Worm (Caenorhabditis elegans): Measurements from ENCODE around the gene fbxb-96.

fbxb-96 gene

ce11 chrII:1819944-1820570, 30.1 kb downstream of the fbxb-96 start, which contains the start of gene fbxc-19 (continued):
- no peak for TF ChIP-seq C04F5.9 (tag; optimal IDR thresholded peaks at IDR 0.05)
- no peak for TF ChIP-seq ceh-88 (GFP tag; IDR thresholded peaks at IDR 0.05)
- TF ChIP-seq lin-14 (GFP tag; optimal IDR thresholded peaks at IDR 0.05): peak; percentile 73
- TF ChIP-seq skn-1 (tag; optimal IDR thresholded peaks at IDR 0.05): peak; percentile 91
- peak; percentile 60 for TF ChIP-seq nhr-20 (tag; optimal IDR thresholded peaks at IDR 0.05)
- no peak for TF ChIP-seq alr-1 (tag; optimal IDR thresholded peaks at IDR 0.05; ENCODE audit: borderline replicate concordance)
- peak; percentile 58 for TF ChIP-seq rnt-1 (tag; optimal IDR thresholded peaks at IDR 0.05)
- peak; percentile 77 to 78 for TF ChIP-seq efl-1 (optimal IDR thresholded peaks at IDR 0.05)
- peak; percentile 63 to 94 for TF ChIP-seq efl-1 (GFP tag; optimal IDR thresholded peaks at IDR 0.05 in 1 of 2)
- no peak for TF ChIP-seq Y116A8C.19 (tag; optimal IDR thresholded peaks at IDR 0.05; ENCODE audit: borderline replicate concordance)
- peak; percentile 38 for TF ChIP-seq lir-3 (tag; optimal IDR thresholded peaks at IDR 0.05; ENCODE audit: poor library complexity)
- peak; percentile 35 for TF ChIP-seq fos-1 (tag; optimal IDR thresholded peaks at IDR 0.05)
- no peak for TF ChIP-seq efl-3 (GFP tag; optimal IDR thresholded peaks at IDR 0.05)
- peak; percentile 40 for TF ChIP-seq lin-13 (GFP tag; optimal IDR thresholded peaks at IDR 0.05)
- peak; percentile 38 for TF ChIP-seq nhr-77 (tag; optimal IDR thresholded peaks at IDR 0.05)
- no peak for TF ChIP-seq grh-1 (GFP tag; IDR thresholded peaks at IDR 0.05)
- TF ChIP-seq lsy-2 (tag; optimal IDR thresholded peaks at IDR 0.05): peak; percentile 67 to 79
- TF ChIP-seq ztf-4 (tag; optimal IDR thresholded peaks at IDR 0.05): no peak
- TF ChIP-seq nhr-76 (tag; optimal IDR thresholded peaks at IDR 0.05): no peak
- TF ChIP-seq unc-86 (tag; optimal IDR thresholded peaks at IDR 0.05): no peak
- no peak for TF ChIP-seq C34B4.2 (tag; optimal IDR thresholded peaks at IDR 0.05)
- TF ChIP-seq unc-98 (GFP tag; IDR thresholded peaks at IDR 0.05): no peak
- TF ChIP-seq lin-35 (GFP tag; optimal IDR thresholded peaks at IDR 0.05): peak; percentile 47 to 82
- no peak for TF ChIP-seq zag-1 (tag; optimal IDR thresholded peaks at IDR 0.05)
- TF ChIP-seq sup-37 (GFP tag; optimal IDR thresholded peaks at IDR 0.05): no peak
- TF ChIP-seq ceh-63 (GFP tag; optimal IDR thresholded peaks at IDR 0.05): no peak
- TF ChIP-seq nhr-12 (tag; optimal IDR thresholded peaks at IDR 0.05): no peak
- no peak for TF ChIP-seq aha-1 (tag; optimal IDR thresholded peaks at IDR 0.05)
- TF ChIP-seq nhr-47 (tag; optimal IDR thresholded peaks at IDR 0.05): peak; percentile 59
- peak; percentile 81 for TF ChIP-seq tlp-1 (tag; optimal IDR thresholded peaks at IDR 0.05)
- TF ChIP-seq ceh-82 (tag; optimal IDR thresholded peaks at IDR 0.05): peak; percentile 7 to 59 (median 30)
- no peak for TF ChIP-seq unc-130 (tag; optimal IDR thresholded peaks at IDR 0.05)

DNA sequence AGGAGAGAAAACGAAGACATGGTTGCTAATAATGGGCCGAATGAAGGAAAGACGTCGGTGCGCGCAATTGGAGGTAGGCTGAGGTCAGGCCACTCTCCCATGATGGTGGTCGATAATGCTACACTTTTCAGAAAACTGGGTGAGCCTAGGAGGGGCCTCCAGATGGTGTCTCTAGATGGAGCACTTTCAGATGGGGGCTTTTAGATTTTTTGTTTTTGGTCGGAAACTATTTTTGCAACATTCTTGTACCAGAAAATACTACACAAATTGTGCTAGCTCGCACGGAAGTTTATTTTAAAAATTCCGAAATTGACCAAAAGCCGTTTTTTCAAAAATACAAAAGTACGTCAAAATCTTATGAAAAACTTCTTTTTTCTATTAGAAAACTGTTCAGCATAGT, 31.9 kb downstream of the fbxb-96 start, which contains the start of gene fbxb-10:
Gene fbxb-10 (minus strand): TSS at position 101 of the 400 bp plus-strand sequence.
- no peak for TF ChIP-seq mep-1 (tag; optimal IDR thresholded peaks at IDR 0.05)
- TF ChIP-seq mef-2 (tag; optimal IDR thresholded peaks at IDR 0.05): no peak
- TF ChIP-seq nhr-71 (tag; optimal IDR thresholded peaks at IDR 0.05): no peak
- TF ChIP-seq sup-37 (GFP tag; optimal IDR thresholded peaks at IDR 0.05): no peak
- no peak for TF ChIP-seq dsc-1 (tag; optimal IDR thresholded peaks at IDR 0.05)

ce11 chrII:1816053-1816452, 34.1 kb downstream of the fbxb-96 start:
- TF ChIP-seq efl-1 (optimal IDR thresholded peaks at IDR 0.05): no peak
- peak in 1 of 2 experiments; percentile 86 for TF ChIP-seq efl-1 (GFP tag; optimal IDR thresholded peaks at IDR 0.05 in 1 of 2)
- TF ChIP-seq fkh-10 (GFP tag; optimal IDR thresholded peaks at IDR 0.05): no peak

ce11 chrII:1808217-1808616, 42.0 kb downstream of the fbxb-96 start, which contains the start of gene C08F1.8:
Gene C08F1.8 (minus strand): TSS chrII:1808317.
- TF ChIP-seq nhr-90 (tag; optimal IDR thresholded peaks at IDR 0.05; ENCODE audit: poor library complexity) (no peak), unc-86 (tag; optimal IDR thresholded peaks at IDR 0.05) (peak; percentile 52), lin-39 (tag; optimal IDR thresholded peaks at IDR 0.05) (no peak), dsc-1 (tag; optimal IDR thresholded peaks at IDR 0.05) (peak; percentile 4), pqm-1 (tag; optimal IDR thresholded peaks at IDR 0.05) (no peak), pag-3 (tag; optimal IDR thresholded peaks at IDR 0.05; ENCODE audit: borderline replicate concordance, insufficient read depth) (no peak), nhr-20 (tag; optimal IDR thresholded peaks at IDR 0.05) (no peak), dpl-1 (GFP tag; optimal IDR thresholded peaks at IDR 0.05) (peak in 1 of 3 experiments; percentile 37), nhr-71 (tag; optimal IDR thresholded peaks at IDR 0.05) (no peak), ama-1 (optimal IDR thresholded peaks at IDR 0.05) (no peak), xbp-1 (tag; optimal IDR thresholded peaks at IDR 0.05) (no peak), fos-1 (tag; optimal IDR thresholded peaks at IDR 0.05) (no peak), unc-130 (tag; optimal IDR thresholded peaks at IDR 0.05) (no peak), nhr-84 (tag; optimal IDR thresholded peaks at IDR 0.05) (no peak), sox-4 (tag; optimal IDR thresholded peaks at IDR 0.05) (no peak), zip-4 (GFP tag; optimal IDR thresholded peaks at IDR 0.05) (no peak), C16A3.4 (tag; optimal IDR thresholded peaks at IDR 0.05) (no peak)

Measured in whole organism, L1 larva.